Worm (Caenorhabditis elegans) whole organism, L4 larva: Measurements from ENCODE around the gene R10E4.9.

Experiments
- F10B5.3 ChIP-seq: sonication (generic microtip); optimal IDR thresholded peaks from 2 replicates; lab custom pipeline; 2016; ENCODE audit warnings: mild to moderate bottlenecking, missing genetic modification characterization, missing compliant biosample characterization
- F26F4.8 ChIP-seq: fragments of 200-800 bp; sonication (Bioruptor generic); conservative IDR thresholded peaks from 2 replicates; pipeline ENCODE4 v1.3.6; 2022; ENCODE audit warnings: missing genetic modification characterization, missing compliant biosample characterization
- Y105C5A.15 ChIP-seq: fragments of 200-800 bp; sonication (Bioruptor generic); IDR thresholded peaks from 2 replicates; pipeline ENCODE4 v1.3.6; 2022; ENCODE audit warnings: missing genetic modification characterization, missing compliant biosample characterization
- ZK337.2 ChIP-seq: fragments of 200-800 bp; sonication (Bioruptor generic); IDR thresholded peaks from 2 replicates; pipeline ENCODE4 v1.3.6; 2022; ENCODE audit warnings: missing genetic modification reagents, missing genetic modification characterization, missing compliant biosample characterization
- ZK546.5 ChIP-seq, 2 experiments: sonication (generic microtip); optimal IDR thresholded peaks; 2 replicates each; lab custom pipeline; 2017; ENCODE audit warnings: missing biosample characterization in 2 of 2, missing genetic modification characterization in 2 of 2
- aha-1 ChIP-seq: fragments of 150-350 bp; peaks from one replicate; lab custom pipeline; 2014; ENCODE audit warnings: missing biosample characterization, missing genetic modification characterization
- arid-1 ChIP-seq: fragments of 200-800 bp; sonication (Bioruptor generic); conservative IDR thresholded peaks from 2 replicates; pipeline ENCODE4 v1.3.6; 2022; ENCODE audit warnings: missing genetic modification reagents, missing genetic modification characterization, missing compliant biosample characterization
- ceh-32 ChIP-seq: sonication (generic microtip); optimal IDR thresholded peaks from 2 replicates; lab custom pipeline; 2016; ENCODE audit warnings: mild to moderate bottlenecking, missing genetic modification characterization, missing compliant biosample characterization; ENCODE audit not compliant: poor library complexity
- daf-12 ChIP-seq: fragments of 150-350 bp; optimal IDR thresholded peaks from 2 replicates; lab custom pipeline; 2014; ENCODE audit warnings: missing biosample characterization, missing genetic modification reagents, missing genetic modification characterization
- daf-8 ChIP-seq: fragments of 200-800 bp; sonication (Bioruptor generic); IDR thresholded peaks from 2 replicates; pipeline ENCODE4 v1.3.6; 2022; ENCODE audit warnings: missing genetic modification characterization, missing compliant biosample characterization
- dpl-1 ChIP-seq: fragments of 150-350 bp; optimal IDR thresholded peaks from 2 replicates; lab custom pipeline; 2014; ENCODE audit warnings: missing biosample characterization, missing genetic modification reagents, missing genetic modification characterization
- dve-1 ChIP-seq: sonication (generic microtip); optimal IDR thresholded peaks from 2 replicates; lab custom pipeline; 2017; ENCODE audit warnings: antibody characterized with exemption, mild to moderate bottlenecking, missing genetic modification characterization, missing compliant biosample characterization; ENCODE audit not compliant: insufficient read depth
- egl-43 ChIP-seq: fragments of 200-800 bp; sonication (Bioruptor generic); IDR thresholded peaks from 2 replicates; pipeline ENCODE4 v1.3.6; 2022; ENCODE audit warnings: missing genetic modification reagents, missing genetic modification characterization, missing compliant biosample characterization
- hlh-11 ChIP-seq: fragments of 200-800 bp; sonication (Bioruptor generic); optimal IDR thresholded peaks from 2 replicates; lab custom pipeline; 2018; ENCODE audit warnings: mild to moderate bottlenecking, missing genetic modification characterization, missing compliant biosample characterization
- hlh-30 ChIP-seq: sonication (generic microtip); optimal IDR thresholded peaks from 2 replicates; lab custom pipeline; 2017; ENCODE audit warnings: antibody characterized with exemption, mild to moderate bottlenecking, missing genetic modification characterization, missing compliant biosample characterization; ENCODE audit not compliant: insufficient read depth
- jun-1 ChIP-seq: fragments of 150-350 bp; optimal IDR thresholded peaks from 2 replicates; lab custom pipeline; 2014; ENCODE audit warnings: missing biosample characterization, missing genetic modification reagents, missing genetic modification characterization
- lin-13 ChIP-seq: fragments of 150-350 bp; optimal IDR thresholded peaks from 2 replicates; lab custom pipeline; 2014; ENCODE audit warnings: missing biosample characterization, missing genetic modification reagents, missing genetic modification characterization
- lin-15B ChIP-seq: fragments of 150-350 bp; sonication (generic microtip); optimal IDR thresholded peaks from 3 replicates; lab custom pipeline; 2014; ENCODE audit warnings: missing biosample characterization, missing genetic modification characterization
- lsy-2 ChIP-seq, 2 experiments: fragments of 150-350 bp in 1 of 2; sonication (generic microtip) in 1 of 2; optimal IDR thresholded peaks; 2 replicates each; lab custom pipeline; 2014 to 2017; ENCODE audit warnings: missing biosample characterization in 2 of 2, missing genetic modification characterization in 2 of 2
- nhr-25 ChIP-seq: sonication (generic microtip); optimal IDR thresholded peaks from 2 replicates; lab custom pipeline; 2017; ENCODE audit warnings: missing genetic modification characterization, mild to moderate bottlenecking, missing compliant biosample characterization, antibody characterized with exemption, moderate library complexity, borderline replicate concordance; ENCODE audit not compliant: insufficient read depth
- nhr-28 ChIP-seq: fragments of 150-350 bp; optimal IDR thresholded peaks from 2 replicates; lab custom pipeline; 2014; ENCODE audit warnings: missing biosample characterization, missing genetic modification characterization
- nhr-6 ChIP-seq: fragments of 150-350 bp; optimal IDR thresholded peaks from 2 replicates; lab custom pipeline; 2014; ENCODE audit warnings: missing biosample characterization, missing genetic modification characterization
- pha-4 ChIP-seq, 2 experiments: fragments of 150-350 bp in 1 of 2; fragments of 200-800 bp in 1 of 2; sonication (Bioruptor generic) in 1 of 2; IDR thresholded peaks in 1 of 2; optimal IDR thresholded peaks in 1 of 2; 2 replicates each; pipeline versions ENCODE4 v1.3.6 to Lab custom; 2014 to 2022; ENCODE audit warnings: missing genetic modification characterization in 2 of 2, missing genetic modification reagents in 2 of 2, missing biosample characterization in 1 of 2, missing compliant biosample characterization in 1 of 2
- pqm-1 ChIP-seq: sonication (generic microtip); optimal IDR thresholded peaks from 2 replicates; lab custom pipeline; 2017; ENCODE audit warnings: missing biosample characterization, missing genetic modification characterization
- rbr-2 ChIP-seq: sonication (generic microtip); optimal IDR thresholded peaks from 2 replicates; lab custom pipeline; 2016; ENCODE audit warnings: missing genotype, missing genetic modification characterization, missing compliant biosample characterization
- sdz-12 ChIP-seq: fragments of 200-800 bp; sonication (Bioruptor generic); optimal IDR thresholded peaks from 2 replicates; lab custom pipeline; 2018; ENCODE audit warnings: mild to moderate bottlenecking, missing genetic modification characterization, missing compliant biosample characterization
- set-16 ChIP-seq: fragments of 200-800 bp; sonication (Bioruptor generic); IDR thresholded peaks from 2 replicates; pipeline ENCODE4 v1.3.6; 2022; ENCODE audit warnings: missing genetic modification reagents, missing genetic modification characterization, missing compliant biosample characterization
- snpc-1.2 ChIP-seq: fragments of 200-800 bp; sonication (Bioruptor generic); IDR thresholded peaks from 2 replicates; pipeline ENCODE4 v1.3.6; 2022; ENCODE audit warnings: missing genetic modification reagents, missing genetic modification characterization, missing compliant biosample characterization
- spr-1 ChIP-seq: sonication (generic microtip); optimal IDR thresholded peaks from 2 replicates; lab custom pipeline; 2016; ENCODE audit warnings: mild to moderate bottlenecking, missing genetic modification characterization, missing compliant biosample characterization
- unc-62 ChIP-seq, 3 experiments: fragments of 150-350 bp in 1 of 3; sonication (generic microtip); optimal IDR thresholded peaks in 2 of 3; peaks in 1 of 3; 1 replicate in 1 of 3; 2 replicates in 2 of 3; lab custom pipeline; 2014 to 2017; ENCODE audit warnings: missing biosample characterization in 3 of 3, missing genetic modification characterization in 3 of 3, missing genetic modification reagents in 3 of 3, missing genotype in 1 of 3
- zag-1 ChIP-seq: fragments of 150-350 bp; optimal IDR thresholded peaks from 2 replicates; lab custom pipeline; 2014; ENCODE audit warnings: missing biosample characterization, missing genetic modification characterization

The R10E4.9 gene

ce11 chrIII:4281955-4282618 lies 20.1 kb downstream of the R10E4.9 start (continued):
- TF ChIP-seq dpl-1 (GFP tag; lab: Kevin White, UChicago) (peak; percentile 78), jun-1 (tag; lab: Kevin White, UChicago) (peak; percentile 90), lin-13 (GFP tag; lab: Kevin White, UChicago) (peak; percentile 90), lin-15B (tag; lab: Kevin White, UChicago) (peak; percentile 25), hlh-30 (tag; lab: Kevin White, UChicago) (peak; percentile 98), ZK337.2 (GFP tag; lab: Robert Waterston, UW) (peak; percentile 38; the same call in 1 of the 2 replicates), sdz-12 (GFP tag; lab: Kevin White, UChicago) (no peak), ZK546.5 (tag; optimal IDR thresholded peaks at IDR 0.05; lab: Kevin White, UChicago) (peak in 1 of 2 experiments; percentile 52), spr-1 (tag; lab: Kevin White, UChicago) (peak; percentile 96), daf-8 (no peak), daf-12 (no peak), pqm-1 (no peak)

ce11 chrIII:4280215-4281173 lies 21.7 kb downstream of the R10E4.9 start, which contains the start of gene sup-26:
Gene sup-26 (minus strand): TSS chrIII:4280224.
- peak; percentile 90 for TF ChIP-seq aha-1
- peak; percentile 11 for TF ChIP-seq nhr-28 (tag; lab: Kevin White, UChicago)
- peak in 1 of 2 experiments; percentile 61 for TF ChIP-seq lsy-2 (tag; optimal IDR thresholded peaks at IDR 0.05; lab: Kevin White, UChicago)
- TF ChIP-seq set-16 (GFP tag; lab: Robert Waterston, UW) = peak; percentile 87
- TF ChIP-seq rbr-2 (tag; lab: Kevin White, UChicago) = peak; percentile 32
- TF ChIP-seq F10B5.3 (tag; lab: Kevin White, UChicago) = peak; percentile 29
- peak; percentile 47 for TF ChIP-seq hlh-30 (tag; lab: Kevin White, UChicago)
- TF ChIP-seq F26F4.8 (GFP tag; lab: Robert Waterston, UW) = no peak
- peak in 1 of 2 experiments; percentile 57 for TF ChIP-seq unc-62 (GFP tag; optimal IDR thresholded peaks at IDR 0.05 in 1 of 2; lab: Kevin White, UChicago)
- TF ChIP-seq unc-62 (tag; optimal IDR thresholded peaks at IDR 0.05; lab: Kevin White, UChicago) = no peak
- TF ChIP-seq nhr-25 (tag; lab: Kevin White, UChicago) = peak; percentile 15
- TF ChIP-seq hlh-11 (tag; lab: Kevin White, UChicago) = peak; percentile 41
- TF ChIP-seq sdz-12 (GFP tag; lab: Kevin White, UChicago) = peak; percentile 20
- peak; percentile 5 for TF ChIP-seq dve-1 (tag; lab: Kevin White, UChicago)
- peak; percentile 90 for TF ChIP-seq nhr-6 (tag; lab: Kevin White, UChicago)
- TF ChIP-seq pha-4 (GFP tag; IDR thresholded peaks at IDR 0.05; lab: Robert Waterston, UW) = no peak
- TF ChIP-seq pha-4 (tag; optimal IDR thresholded peaks at IDR 0.05; lab: Kevin White, UChicago) = peak; percentile 32
- no peak for TF ChIP-seq zag-1 (tag; lab: Kevin White, UChicago)
- no peak for TF ChIP-seq ceh-32 (tag; lab: Kevin White, UChicago)
- no peak for TF ChIP-seq pqm-1
- TF ChIP-seq, all 104 proteins: peak for 14

DNA sequence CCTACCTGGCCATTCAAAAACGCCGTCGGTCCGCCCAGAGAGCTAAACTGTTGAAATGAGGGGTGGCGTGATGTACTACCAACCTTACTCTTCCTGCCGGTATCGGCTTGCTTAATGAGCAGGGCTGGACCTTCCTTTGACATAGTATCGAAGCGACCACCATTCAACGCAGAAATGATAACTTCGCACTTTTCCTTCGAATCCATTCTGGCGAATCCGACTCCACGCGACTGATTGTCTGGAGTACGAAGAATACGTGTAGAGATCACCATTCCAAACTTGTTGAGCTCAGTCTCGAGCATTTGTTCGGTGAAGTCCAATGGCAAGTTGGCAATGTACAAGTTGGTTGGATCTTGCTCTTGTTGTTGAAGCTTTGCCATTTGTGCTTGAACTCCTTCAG lies 24.0 kb downstream of the R10E4.9 start:
- TF ChIP-seq Y105C5A.15 (GFP tag; lab: Robert Waterston, UW) = no peak
- TF ChIP-seq arid-1 (GFP tag; lab: Robert Waterston, UW) = no peak
- TF ChIP-seq unc-62 (GFP tag; optimal IDR thresholded peaks at IDR 0.05 in 1 of 2; lab: Kevin White, UChicago) = peak in 1 of 2 experiments; percentile 47
- TF ChIP-seq unc-62 (tag; optimal IDR thresholded peaks at IDR 0.05; lab: Kevin White, UChicago) = no peak
- peak; percentile 16; the same call in 1 of the 2 replicates for TF ChIP-seq egl-43 (GFP tag; lab: Robert Waterston, UW)
- TF ChIP-seq lsy-2 (tag; optimal IDR thresholded peaks at IDR 0.05; lab: Kevin White, UChicago) = no peak
- TF ChIP-seq snpc-1.2 (GFP tag; lab: Robert Waterston, UW) = no peak
- TF ChIP-seq, all 104 proteins: peak for 2
